Worm (Caenorhabditis elegans) whole organism, L1 larva: ENCODE results near the gene F23H11.5.

ENCODE experiments used
- C04F5.9 ChIP-seq: sonication (generic microtip); optimal IDR thresholded peaks from 2 replicates; lab custom pipeline; 2016; ENCODE audit warnings: missing genetic modification characterization, missing compliant biosample characterization
- ceh-90 ChIP-seq: sonication (generic microtip); optimal IDR thresholded peaks from 2 replicates; lab custom pipeline; 2016; ENCODE audit warnings: missing genetic modification characterization, missing compliant biosample characterization
- dpl-1 ChIP-seq, 3 experiments: fragments of 150-350 bp in 2 of 3; sonication (generic microtip) in 1 of 3; optimal IDR thresholded peaks; 2 replicates each; lab custom pipeline; 2014 to 2017; ENCODE audit warnings: missing biosample characterization in 3 of 3, missing genetic modification characterization in 3 of 3, missing genetic modification reagents in 3 of 3
- lin-39 ChIP-seq: fragments of 150-350 bp; optimal IDR thresholded peaks from 2 replicates; lab custom pipeline; 2014; ENCODE audit warnings: missing biosample characterization, missing genetic modification reagents, missing genetic modification characterization
- mep-1 ChIP-seq: fragments of 150-350 bp; optimal IDR thresholded peaks from 2 replicates; lab custom pipeline; 2014; ENCODE audit warnings: missing biosample characterization, missing genetic modification characterization
- nhr-237 ChIP-seq: fragments of 150-350 bp; optimal IDR thresholded peaks from 2 replicates; lab custom pipeline; 2014; ENCODE audit warnings: missing biosample characterization, missing genetic modification characterization
- nhr-28 ChIP-seq: fragments of 150-350 bp; optimal IDR thresholded peaks from 2 replicates; lab custom pipeline; 2014; ENCODE audit warnings: missing biosample characterization, missing genetic modification characterization
- pag-3 ChIP-seq: sonication (generic microtip); optimal IDR thresholded peaks from 2 replicates; lab custom pipeline; 2017; ENCODE audit warnings: missing genetic modification characterization, mild to moderate bottlenecking, missing compliant biosample characterization, antibody characterized with exemption, borderline replicate concordance; ENCODE audit not compliant: insufficient read depth
- rnt-1 ChIP-seq: sonication (generic microtip); optimal IDR thresholded peaks from 2 replicates; lab custom pipeline; 2016; ENCODE audit warnings: mild to moderate bottlenecking, missing genetic modification characterization, moderate library complexity, missing compliant biosample characterization
- unc-130 ChIP-seq: fragments of 150-350 bp; optimal IDR thresholded peaks from 2 replicates; lab custom pipeline; 2017; ENCODE audit warnings: missing biosample characterization, missing genetic modification characterization, inconsistent platforms
- ztf-4 ChIP-seq: fragments of 150-350 bp; optimal IDR thresholded peaks from 2 replicates; lab custom pipeline; 2014; ENCODE audit warnings: missing biosample characterization, missing genetic modification characterization

ce11 chrIII:937961-938360, 27.6 kb upstream of the F23H11.5 start, which contains the start of gene fbxa-56:
- no peak for TF ChIP-seq C04F5.9 (tag; lab: Kevin White, UChicago)
- TF ChIP-seq lin-39, result no peak
- no peak for TF ChIP-seq rnt-1 (tag; lab: Kevin White, UChicago)
- no peak for TF ChIP-seq ceh-90 (tag; lab: Kevin White, UChicago)
- TF ChIP-seq nhr-28, result no peak
- TF ChIP-seq pag-3 (tag; lab: Kevin White, UChicago), result no peak
- TF ChIP-seq nhr-237 (tag; lab: Kevin White, UChicago), result no peak
- no peak for TF ChIP-seq ztf-4 (tag; lab: Kevin White, UChicago)
- TF ChIP-seq unc-130 (tag; lab: Kevin White, UChicago), result no peak
- TF ChIP-seq mep-1 (tag; lab: Kevin White, UChicago), result no peak
- TF ChIP-seq dpl-1 (GFP tag; optimal IDR thresholded peaks at IDR 0.05; lab: Kevin White, UChicago), result no peak
